Fruit fly (Drosophila melanogaster): ENCODE data around the gene Ifrd1.

The Ifrd1 gene

DNA sequence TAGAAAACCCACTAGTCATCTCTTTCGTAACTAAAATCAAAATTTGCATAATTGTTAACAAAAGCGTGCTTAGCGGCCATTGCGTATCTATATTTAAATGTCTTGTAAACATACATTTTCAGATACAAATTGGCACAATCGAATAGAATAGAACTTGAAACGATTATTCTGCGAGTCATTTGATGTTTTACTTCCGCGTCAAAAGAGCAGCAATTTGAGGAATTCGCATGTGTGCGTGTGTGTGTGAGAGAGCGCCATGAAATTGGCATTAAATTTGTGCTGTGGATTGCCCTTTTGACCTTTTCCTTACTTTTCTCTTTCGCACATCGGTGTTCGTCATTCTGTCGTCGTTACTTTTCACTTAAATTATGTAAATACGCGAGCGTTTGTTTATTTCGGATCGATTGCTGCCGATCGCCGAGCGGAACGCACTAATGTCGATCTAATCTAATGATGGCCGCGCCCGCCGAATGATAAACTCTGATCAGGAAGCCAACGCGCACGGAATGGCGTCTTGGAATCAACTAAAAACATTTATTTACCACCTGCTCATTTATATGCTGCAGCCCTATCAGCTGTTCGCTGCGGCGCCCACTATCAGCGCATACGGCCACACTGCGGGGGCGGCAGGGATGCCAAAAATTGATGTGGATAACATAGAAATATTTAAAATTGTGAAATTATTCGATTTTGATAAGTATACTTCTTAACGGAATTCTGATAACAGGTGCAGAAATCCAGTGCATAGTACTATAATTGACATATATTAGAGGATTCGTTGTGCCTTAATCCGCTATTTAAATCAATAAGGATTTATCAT lies 10.6 kb upstream of the Ifrd1 start:
- no peak for TF ChIP-seq EcR (GFP tag; optimal IDR thresholded peaks at IDR 0.05)
- TF ChIP-seq pan (optimal IDR thresholded peaks at IDR 0.05), result no peak
- no peak for TF ChIP-seq usp (GFP tag; optimal IDR thresholded peaks at IDR 0.05)
- no peak for TF ChIP-seq CG8478 (optimal IDR thresholded peaks at IDR 0.05)
- no peak for TF ChIP-seq psq (optimal IDR thresholded peaks at IDR 0.05)
- TF ChIP-seq Dll (optimal IDR thresholded peaks at IDR 0.05), result no peak

- TF ChIP-seq psq (optimal IDR thresholded peaks at IDR 0.05) (no peak), pan (optimal IDR thresholded peaks at IDR 0.05) (no peak), CG8478 (optimal IDR thresholded peaks at IDR 0.05) (no peak), usp (GFP tag; optimal IDR thresholded peaks at IDR 0.05) (no peak), Dll (optimal IDR thresholded peaks at IDR 0.05) (no peak), EcR (GFP tag; optimal IDR thresholded peaks at IDR 0.05) (no peak)
Measured at dm6 chr2L:2883703-2884294, 9.5 kb upstream of the Ifrd1 start.

dm6 chr2L:2882968-2883702 lies 8.8 kb upstream of the Ifrd1 start:
- TF ChIP-seq pan (optimal IDR thresholded peaks at IDR 0.05) (no peak), usp (GFP tag; optimal IDR thresholded peaks at IDR 0.05) (no peak), psq (optimal IDR thresholded peaks at IDR 0.05) (no peak), Dll (optimal IDR thresholded peaks at IDR 0.05) (no peak), CG8478 (optimal IDR thresholded peaks at IDR 0.05) (no peak), EcR (GFP tag; optimal IDR thresholded peaks at IDR 0.05) (no peak)

- no peak for TF ChIP-seq Dll (optimal IDR thresholded peaks at IDR 0.05)
Measured at dm6 chr2L:2878859-2879258, 4.6 kb upstream of the Ifrd1 start, which contains the start of gene RabGGTb. Gene RabGGTb, plus strand, starts transcription at chr2L:2879112.

- no peak for TF ChIP-seq usp (GFP tag; optimal IDR thresholded peaks at IDR 0.05)
- no peak for TF ChIP-seq pan (optimal IDR thresholded peaks at IDR 0.05)
- TF ChIP-seq CG8478 (optimal IDR thresholded peaks at IDR 0.05), result no peak
- no peak for TF ChIP-seq EcR (GFP tag; optimal IDR thresholded peaks at IDR 0.05)
- TF ChIP-seq psq (optimal IDR thresholded peaks at IDR 0.05), result no peak
Measured at dm6 chr2L:2878188-2878587, 3.9 kb upstream of the Ifrd1 start, which contains the start of the genes Prx6a and Sbat. Gene Prx6a, minus strand, starts transcription at chr2L:2878232. Gene Sbat, plus strand, starts transcription at chr2L:2878344.

dm6 chr2L:2874542-2875194 lies 379 bp upstream of the Ifrd1 start, which contains the start of gene CG8814:
Gene CG8814, plus strand, starts transcription at chr2L:2874890.
- TF ChIP-seq CG8478 (optimal IDR thresholded peaks at IDR 0.05), result no peak

DNA sequence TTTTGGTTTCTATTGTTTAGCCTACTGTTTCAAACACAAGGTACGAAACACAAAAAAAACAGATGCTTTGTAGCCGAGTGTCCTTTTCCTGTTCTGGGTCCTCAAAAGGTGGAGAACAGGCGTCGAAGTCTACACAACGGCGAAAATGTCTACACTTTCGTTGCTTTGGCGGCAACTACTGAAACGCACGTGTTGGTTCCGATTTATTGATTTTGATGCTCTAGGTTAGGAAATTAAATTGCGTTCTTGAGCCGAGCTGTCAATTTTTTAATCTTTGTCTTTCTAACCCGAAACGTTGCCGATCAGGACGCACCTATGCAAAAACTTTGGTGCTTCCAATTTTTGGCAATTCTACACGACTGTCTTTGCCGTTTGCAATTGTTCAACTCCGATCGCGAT lies 561 bp downstream of the Ifrd1 start:
- no peak for TF ChIP-seq pan (optimal IDR thresholded peaks at IDR 0.05)
- no peak for TF ChIP-seq psq (optimal IDR thresholded peaks at IDR 0.05)
- TF ChIP-seq CG8478 (optimal IDR thresholded peaks at IDR 0.05), result no peak
- no peak for TF ChIP-seq Dll (optimal IDR thresholded peaks at IDR 0.05)
- TF ChIP-seq EcR (GFP tag; optimal IDR thresholded peaks at IDR 0.05), result no peak

DNA sequence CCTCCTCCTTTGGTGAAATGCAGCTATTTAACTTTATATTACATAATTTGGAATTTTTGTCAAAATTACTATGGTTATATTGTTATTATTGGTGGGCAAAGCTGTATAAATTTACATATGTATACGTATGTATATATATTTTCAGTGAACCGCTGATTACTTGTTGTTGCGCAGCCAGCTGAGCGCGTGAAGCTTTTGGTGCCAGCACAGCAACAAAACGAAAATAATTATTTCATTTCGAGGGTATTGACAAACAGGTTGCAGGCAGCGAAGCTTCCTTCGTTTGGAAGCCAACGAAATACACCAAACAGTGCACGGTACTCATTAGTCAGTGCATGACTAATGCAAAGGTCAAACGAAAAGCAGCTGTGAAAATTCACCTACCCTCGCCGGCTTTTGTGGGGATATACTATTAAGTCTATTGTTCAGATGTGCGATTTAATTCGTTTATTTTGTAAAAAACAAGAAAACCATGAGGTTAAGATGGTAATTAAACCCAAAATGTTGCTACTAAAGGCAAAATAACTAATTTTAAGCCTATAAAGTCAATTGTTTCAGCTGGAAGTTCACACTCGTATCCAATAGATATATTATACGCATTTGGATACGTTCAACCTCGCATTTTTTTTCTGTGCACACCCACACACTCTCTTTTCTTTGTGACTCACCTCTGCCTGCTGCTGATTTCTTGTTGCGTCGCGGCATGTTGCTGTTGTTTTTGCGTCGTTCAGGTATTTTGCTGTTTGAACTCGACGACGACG lies 1.1 kb downstream of the Ifrd1 start:
- TF ChIP-seq EcR (GFP tag; optimal IDR thresholded peaks at IDR 0.05), result no peak
- no peak for TF ChIP-seq Dll (optimal IDR thresholded peaks at IDR 0.05)

DNA sequence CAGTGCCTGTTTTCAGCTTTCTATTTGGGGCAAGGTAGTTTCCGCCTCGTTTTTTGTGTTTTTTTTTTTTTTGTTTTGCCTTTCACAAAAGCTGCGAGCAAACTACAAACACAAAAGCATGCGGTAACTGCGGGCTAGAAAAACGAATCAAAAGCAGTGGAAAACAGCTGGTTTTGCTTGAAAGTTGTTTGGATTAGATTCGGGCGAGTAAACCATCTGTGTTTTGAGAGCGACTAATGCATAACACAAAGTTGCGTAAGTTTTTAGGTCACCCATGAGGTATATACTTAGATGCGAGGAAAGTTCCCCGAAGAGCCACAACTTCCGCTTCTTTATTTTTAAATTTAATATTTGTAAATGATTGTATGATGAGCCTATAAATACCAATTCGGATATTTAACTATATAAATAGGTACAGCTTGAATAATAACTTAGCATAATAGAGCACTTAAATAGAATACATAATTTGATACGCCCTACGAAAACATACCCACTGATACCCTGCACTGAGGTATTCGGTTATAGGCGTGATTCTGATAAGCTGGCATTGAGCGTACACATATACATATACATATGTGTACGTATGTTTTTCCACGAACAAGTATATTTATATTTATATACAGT lies 1.9 kb downstream of the Ifrd1 start:
- TF ChIP-seq usp (GFP tag; optimal IDR thresholded peaks at IDR 0.05) (no peak), CG8478 (optimal IDR thresholded peaks at IDR 0.05) (no peak), pan (optimal IDR thresholded peaks at IDR 0.05) (no peak), EcR (GFP tag; optimal IDR thresholded peaks at IDR 0.05) (no peak), Dll (optimal IDR thresholded peaks at IDR 0.05) (no peak), psq (optimal IDR thresholded peaks at IDR 0.05) (no peak)

DNA sequence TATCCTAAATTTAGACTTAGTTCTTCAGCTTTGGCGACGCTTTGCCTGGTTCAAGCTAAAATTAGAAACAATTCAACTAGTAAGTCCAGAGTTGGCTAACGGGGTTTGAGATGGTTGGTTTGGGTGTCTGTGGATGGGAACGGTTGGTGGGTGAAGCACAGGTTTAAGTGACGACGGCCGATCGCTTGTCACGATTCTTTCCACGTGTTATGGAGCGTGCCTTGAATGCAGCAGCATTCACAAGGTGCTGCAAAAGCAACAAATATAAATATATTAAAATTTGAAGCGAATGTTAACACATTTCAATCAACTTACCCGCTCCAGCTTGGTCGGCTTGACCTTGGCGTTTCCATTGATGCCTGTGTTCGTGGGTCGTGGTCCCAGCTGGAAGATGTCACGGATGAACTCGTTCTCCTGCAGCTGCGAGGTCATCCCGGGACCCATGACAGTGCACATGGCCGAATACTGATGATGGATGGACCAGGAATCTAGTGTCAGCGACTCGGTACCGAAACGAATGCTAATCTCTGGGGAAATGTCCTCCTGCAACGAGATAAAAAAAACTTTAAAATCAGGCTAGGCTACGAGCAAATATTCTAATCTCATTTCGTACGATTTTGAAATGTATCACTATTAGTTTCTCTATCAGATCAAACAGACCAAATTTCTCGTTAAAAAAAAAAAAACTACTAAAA lies 5.1 kb downstream of the Ifrd1 start, which contains the start of gene CG8813:
CG8813 (plus strand) TSS at position 645 of the 695 bp plus-strand sequence.
- TF ChIP-seq psq (optimal IDR thresholded peaks at IDR 0.05), result no peak
